Fruit fly (Drosophila melanogaster) whole organism, wandering third instar larva: ENCODE measurements around the gene Dsk.
A peak's percentile ranks its signal among the peaks of the same experiment; 100 is the strongest.

Source experiments
- Abd-B ChIP-seq: fragments of >200 bp; optimal IDR thresholded peaks from 2 replicates; lab custom pipeline; 2017; ENCODE audit warnings: missing biosample characterization, missing genetic modification characterization
- CG32264 ChIP-seq: fragments of 200-800 bp; sonication (Bioruptor generic); optimal IDR thresholded peaks from 2 replicates; lab custom pipeline; 2016; ENCODE audit warnings: missing biosample characterization, missing genetic modification characterization
- CG9705 ChIP-seq: fragments of 200-800 bp; sonication (Bioruptor generic); optimal IDR thresholded peaks from 2 replicates; lab custom pipeline; 2018; ENCODE audit warnings: missing biosample characterization, mild to moderate bottlenecking, missing genetic modification characterization
- CrebA ChIP-seq: fragments of 200-800 bp; sonication (Bioruptor generic); optimal IDR thresholded peaks from 2 replicates; lab custom pipeline; 2016; ENCODE audit warnings: missing biosample characterization, mild to moderate bottlenecking, missing genetic modification characterization, borderline replicate concordance
- Dfd ChIP-seq: fragments of >200 bp; optimal IDR thresholded peaks from 2 replicates; lab custom pipeline; 2017; ENCODE audit warnings: missing biosample characterization, missing genetic modification characterization
- Dif ChIP-seq: fragments of 200-275, 200-300 bp; sonication (Bioruptor generic); optimal IDR thresholded peaks from 2 replicates; lab custom pipeline; 2018; ENCODE audit warnings: missing biosample characterization, missing genetic modification characterization; ENCODE audit not compliant: partially characterized antibody
- GATAd ChIP-seq: sonication (Bioruptor generic); optimal IDR thresholded peaks from 2 replicates; lab custom pipeline; 2016; ENCODE audit warnings: missing biosample characterization, missing genetic modification characterization
- HLH106 ChIP-seq: fragments of 200-800 bp; optimal IDR thresholded peaks from 3 replicates; lab custom pipeline; 2019; ENCODE audit warnings: missing biosample characterization, mild to moderate bottlenecking, missing genetic modification characterization, moderate library complexity
- Hnf4 ChIP-seq: fragments of 200-800 bp; sonication (Bioruptor generic); optimal IDR thresholded peaks from 2 replicates; lab custom pipeline; 2016; ENCODE audit warnings: missing biosample characterization, mild to moderate bottlenecking, missing genetic modification characterization
- Hr78 ChIP-seq: fragments of >200 bp; optimal IDR thresholded peaks from 2 replicates; lab custom pipeline; 2017; ENCODE audit warnings: missing biosample characterization, missing genetic modification characterization
- Hr83 ChIP-seq: fragments of 200-300 bp; sonication (Bioruptor generic); optimal IDR thresholded peaks from 2 replicates; lab custom pipeline; 2016; ENCODE audit warnings: missing biosample characterization, mild to moderate bottlenecking, missing genetic modification characterization, moderate library complexity; ENCODE audit not compliant: poor library complexity, severe bottlenecking
- Jra ChIP-seq: sonication (Bioruptor generic); optimal IDR thresholded peaks from 2 replicates; lab custom pipeline; 2016; ENCODE audit warnings: missing biosample characterization, missing genetic modification characterization
- Mio ChIP-seq: sonication (Bioruptor generic); optimal IDR thresholded peaks from 2 replicates; lab custom pipeline; 2016; ENCODE audit warnings: missing biosample characterization, missing genetic modification characterization
- Myc ChIP-seq: fragments of >200 bp; optimal IDR thresholded peaks from 2 replicates; lab custom pipeline; 2017
- N ChIP-seq: fragments of >200 bp; optimal IDR thresholded peaks from 2 replicates; lab custom pipeline; 2018; ENCODE audit warnings: missing biosample characterization, missing external identifiers, missing genetic modification characterization
- OdsH ChIP-seq: fragments of 200-800 bp; sonication (Bioruptor generic); optimal IDR thresholded peaks from 2 replicates; lab custom pipeline; 2016; ENCODE audit warnings: missing biosample characterization, mild to moderate bottlenecking, missing genetic modification characterization
- Rel ChIP-seq, 2 experiments: fragments of 200-800 bp; sonication (Bioruptor generic) in 1 of 2; optimal IDR thresholded peaks; 2 replicates in 1 of 2; 3 replicates in 1 of 2; lab custom pipeline; 2016 to 2019; ENCODE audit warnings: mild to moderate bottlenecking in 2 of 2, missing biosample characterization in 2 of 2, missing genetic modification characterization in 2 of 2, moderate library complexity in 1 of 2
- Sp1 ChIP-seq: fragments of 200-800 bp; sonication (Bioruptor generic); optimal IDR thresholded peaks from 3 replicates; lab custom pipeline; 2019; ENCODE audit warnings: missing biosample characterization, mild to moderate bottlenecking, missing genetic modification characterization, moderate library complexity
- Vsx2 ChIP-seq: fragments of 200-300, 225-300 bp; sonication (Bioruptor generic); optimal IDR thresholded peaks from 2 replicates; lab custom pipeline; 2018; ENCODE audit warnings: missing biosample characterization, missing genetic modification characterization; ENCODE audit not compliant: partially characterized antibody
- br ChIP-seq: fragments of 200-800 bp; sonication (Bioruptor generic); optimal IDR thresholded peaks from 2 replicates; lab custom pipeline; 2016; ENCODE audit warnings: missing biosample characterization, missing genetic modification characterization
- brk ChIP-seq: fragments of 200-800 bp; sonication (Bioruptor generic); optimal IDR thresholded peaks from 2 replicates; lab custom pipeline; 2016; ENCODE audit warnings: missing biosample characterization, mild to moderate bottlenecking, missing genetic modification characterization
- dl ChIP-seq, 2 experiments: fragments of 175-275, 200-275 bp in 1 of 2; fragments of 200-275 bp in 1 of 2; sonication (Bioruptor generic); optimal IDR thresholded peaks; lab custom pipeline; 2018; ENCODE audit warnings: mild to moderate bottlenecking in 2 of 2, missing biosample characterization in 2 of 2, missing genetic modification characterization in 2 of 2, moderate library complexity in 2 of 2; ENCODE audit not compliant: partially characterized antibody in 2 of 2, insufficient read depth in 1 of 2
- dmrt93B ChIP-seq: fragments of 200-800 bp; sonication (Bioruptor generic); optimal IDR thresholded peaks from 2 replicates; lab custom pipeline; 2018; ENCODE audit warnings: missing biosample characterization, mild to moderate bottlenecking, missing genetic modification characterization
- dsf ChIP-seq: sonication (Bioruptor generic); optimal IDR thresholded peaks from 2 replicates; lab custom pipeline; 2016; ENCODE audit warnings: missing biosample characterization, missing genetic modification characterization, borderline replicate concordance
- ey ChIP-seq: fragments of 200-800 bp; sonication (Bioruptor generic); optimal IDR thresholded peaks from 2 replicates; lab custom pipeline; 2016; ENCODE audit warnings: missing biosample characterization, missing genetic modification characterization
- foxo ChIP-seq, 2 experiments: fragments of 200-800 bp; sonication (Bioruptor generic); optimal IDR thresholded peaks; 2 replicates in 1 of 2; 3 replicates in 1 of 2; lab custom pipeline; 2016 to 2017; ENCODE audit warnings: missing biosample characterization in 2 of 2, missing genetic modification characterization in 2 of 2
- fru ChIP-seq: fragments of 200-800 bp; sonication (Bioruptor generic); optimal IDR thresholded peaks from 3 replicates; lab custom pipeline; 2016; ENCODE audit warnings: missing biosample characterization, mild to moderate bottlenecking, missing genetic modification characterization
- h ChIP-seq: fragments of 200-800 bp; sonication (Bioruptor generic); optimal IDR thresholded peaks from 3 replicates; lab custom pipeline; 2016; ENCODE audit warnings: missing biosample characterization, mild to moderate bottlenecking, missing genetic modification characterization
- jim ChIP-seq: fragments of 175-275, 200-325 bp; sonication (Bioruptor generic); optimal IDR thresholded peaks from 2 replicates; lab custom pipeline; 2016; ENCODE audit warnings: missing biosample characterization, mild to moderate bottlenecking, missing genetic modification characterization
- pan ChIP-seq: fragments of >200 bp; optimal IDR thresholded peaks from 2 replicates; lab custom pipeline; 2017
- psq ChIP-seq: fragments of 200-800 bp; sonication (Bioruptor generic); optimal IDR thresholded peaks from 3 replicates; lab custom pipeline; 2017; ENCODE audit warnings: missing biosample characterization, mild to moderate bottlenecking, missing genetic modification characterization, moderate library complexity
- rgr ChIP-seq: fragments of 200-800 bp; sonication (Bioruptor generic); optimal IDR thresholded peaks from 3 replicates; lab custom pipeline; 2016; ENCODE audit warnings: missing biosample characterization, mild to moderate bottlenecking, missing genetic modification characterization
- sage ChIP-seq: fragments of 200-800 bp; sonication (Bioruptor generic); optimal IDR thresholded peaks from 2 replicates; lab custom pipeline; 2016; ENCODE audit warnings: missing biosample characterization, mild to moderate bottlenecking, missing genetic modification characterization
- sv ChIP-seq: fragments of 200-800 bp; sonication (Bioruptor generic); optimal IDR thresholded peaks from 3 replicates; lab custom pipeline; 2016; ENCODE audit warnings: missing biosample characterization, missing genetic modification characterization
- tai ChIP-seq: sonication (Bioruptor generic); optimal IDR thresholded peaks from 2 replicates; lab custom pipeline; 2016; ENCODE audit warnings: missing biosample characterization, missing genetic modification characterization
- usp ChIP-seq: fragments of >200 bp; optimal IDR thresholded peaks from 2 replicates; lab custom pipeline; 2017; ENCODE audit warnings: missing biosample characterization, missing genetic modification characterization
- woc ChIP-seq: sonication (Bioruptor generic); optimal IDR thresholded peaks from 2 replicates; lab custom pipeline; 2016; ENCODE audit warnings: missing biosample characterization, mild to moderate bottlenecking, missing genetic modification characterization

The Dsk gene

DNA sequence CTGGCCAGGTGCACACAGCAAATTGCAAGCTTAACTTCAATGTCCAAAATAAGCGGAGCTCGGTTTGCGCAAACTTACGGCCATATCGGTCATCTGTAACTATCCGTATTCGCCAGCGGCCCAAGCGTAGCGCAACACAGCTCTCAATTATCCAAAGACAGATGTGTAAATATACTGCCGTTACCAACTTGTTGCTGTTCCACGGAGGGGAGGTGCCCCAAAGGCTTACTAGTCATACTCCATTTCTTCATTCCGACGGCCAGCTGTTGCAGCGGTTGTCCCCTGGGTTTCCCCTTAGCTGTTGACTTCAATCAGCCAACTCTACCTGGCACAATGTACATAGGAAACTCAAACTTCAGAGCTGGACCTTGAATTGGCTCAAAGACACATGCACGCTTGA is 30.0 kb upstream of the Dsk start, which contains the start of gene CG31516:
TSS of gene CG31516 (minus strand) at position 101 of the 400 bp plus-strand sequence.
- TF ChIP-seq Rel (GFP tag; optimal IDR thresholded peaks at IDR 0.05; lab: Kevin White, UChicago) (no peak), Rel (tag; optimal IDR thresholded peaks at IDR 0.05; lab: Kevin White, UChicago) (peak; percentile 83), dsf (GFP tag; lab: Kevin White, UChicago) (no peak)
- TF ChIP-seq, all 38 proteins: peak for 1

DNA sequence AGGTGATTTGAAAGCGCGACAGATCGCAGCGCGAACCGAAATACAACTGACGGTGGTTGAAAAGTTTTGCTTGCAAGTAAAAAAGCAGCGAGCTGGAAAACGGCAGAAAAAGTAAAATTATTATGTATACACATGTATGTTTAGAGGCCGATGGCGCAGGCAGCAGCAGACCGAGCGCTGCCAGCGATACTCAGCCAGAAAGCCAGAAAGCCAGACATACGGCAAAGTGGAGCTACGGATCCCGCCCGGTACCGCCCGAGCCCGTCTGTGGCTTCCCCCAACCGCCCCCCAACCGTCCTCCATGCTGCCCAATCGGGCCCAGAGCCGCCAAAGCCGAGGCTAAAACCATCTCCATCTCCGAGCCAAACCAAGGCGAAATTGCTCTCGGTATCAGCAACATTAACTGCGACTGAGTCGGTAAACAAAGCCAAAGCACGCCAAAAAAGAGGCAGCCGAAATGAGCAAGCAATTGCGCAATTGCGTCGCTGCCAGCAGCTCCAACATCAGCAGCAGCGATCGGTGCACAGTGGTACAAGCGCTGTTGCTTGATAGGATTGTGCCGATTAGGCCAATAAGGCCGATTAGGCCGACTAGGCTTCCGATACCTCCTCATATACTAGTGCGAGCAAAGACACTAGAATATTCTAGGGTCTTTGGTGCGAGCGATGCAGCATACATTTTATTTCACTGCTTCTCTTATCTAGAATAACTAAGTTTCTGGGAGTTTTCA is 25.4 kb upstream of the Dsk start, which contains the start of gene CG14636:
TSS of gene CG14636 (minus strand) at position 51 of the 730 bp plus-strand sequence.
- TF ChIP-seq fru (GFP tag; lab: Kevin White, UChicago) (peak; percentile 63), usp (no peak), Dfd (peak; percentile 81), ey (peak; percentile 68), jim (no peak), sv (peak; percentile 58), Rel (GFP tag; optimal IDR thresholded peaks at IDR 0.05; lab: Kevin White, UChicago) (no peak), Rel (tag; optimal IDR thresholded peaks at IDR 0.05; lab: Kevin White, UChicago) (peak; percentile 16), Sp1 (GFP tag; lab: Kevin White, UChicago) (peak; percentile 29), Hnf4 (peak; percentile 17), psq (GFP tag; lab: Kevin White, UChicago) (peak; percentile 27), dmrt93B (peak; percentile 31), dl (GFP tag; optimal IDR thresholded peaks at IDR 0.05; lab: Kevin White, UChicago; ENCODE audit: insufficient read depth in 1 of 2, partially characterized antibody in 2 of 2) (no peak), br (peak; percentile 61), brk (GFP tag; lab: Kevin White, UChicago) (no peak), HLH106 (tag; lab: Kevin White, UChicago) (peak; percentile 61), CG9705 (GFP tag; lab: Kevin White, UChicago) (peak; percentile 26), Abd-B (GFP tag; lab: Kevin White, UChicago) (no peak), CG32264 (peak; percentile 34), foxo (GFP tag; optimal IDR thresholded peaks at IDR 0.05; lab: Kevin White, UChicago) (peak; percentile 21 to 60), rgr (GFP tag; lab: Kevin White, UChicago) (peak; percentile 75), Hr78 (no peak), h (GFP tag; lab: Kevin White, UChicago) (peak; percentile 79), woc (GFP tag; lab: Kevin White, UChicago) (peak; percentile 55), OdsH (peak; percentile 48)
- TF ChIP-seq, all 38 proteins: peak for 18

DNA sequence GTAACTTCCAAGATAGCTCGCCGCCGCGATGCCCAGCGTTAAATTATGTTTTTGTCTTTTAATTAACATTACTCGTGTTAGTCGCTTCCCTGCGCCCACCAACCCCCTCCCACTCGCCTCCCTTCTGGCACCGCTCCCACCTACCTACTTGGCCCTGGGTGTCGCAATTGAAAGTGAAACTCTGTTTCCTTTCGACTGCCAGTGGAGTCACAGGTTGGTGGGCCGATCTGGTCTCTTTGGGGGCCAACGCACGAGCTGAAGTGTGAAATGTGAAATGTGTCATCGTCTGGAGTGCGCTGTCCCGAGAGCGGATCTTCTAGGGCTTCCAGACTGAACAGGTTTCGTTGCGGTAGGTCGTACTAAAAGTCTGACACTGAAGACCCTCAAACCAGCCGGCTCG is 24.5 kb upstream of the Dsk start:
- TF ChIP-seq rgr (GFP tag; lab: Kevin White, UChicago): no peak
- no peak for TF ChIP-seq Hr83
- TF ChIP-seq GATAd (GFP tag; lab: Kevin White, UChicago): no peak
- TF ChIP-seq brk (GFP tag; lab: Kevin White, UChicago): no peak
- no peak for TF ChIP-seq CG9705 (GFP tag; lab: Kevin White, UChicago)
- no peak for TF ChIP-seq CrebA (GFP tag; lab: Kevin White, UChicago)
- TF ChIP-seq woc (GFP tag; lab: Kevin White, UChicago): no peak
- no peak for TF ChIP-seq br
- TF ChIP-seq pan (lab: Kevin White, UChicago): no peak
- no peak for TF ChIP-seq sage (GFP tag; lab: Kevin White, UChicago)
- TF ChIP-seq foxo (GFP tag; optimal IDR thresholded peaks at IDR 0.05; lab: Kevin White, UChicago): no peak
- no peak for TF ChIP-seq Hnf4
- no peak for TF ChIP-seq dmrt93B
- TF ChIP-seq dl (GFP tag; optimal IDR thresholded peaks at IDR 0.05; lab: Kevin White, UChicago; ENCODE audit: insufficient read depth in 1 of 2, partially characterized antibody in 2 of 2): no peak
- TF ChIP-seq, all 38 proteins: peak for 0

DNA sequence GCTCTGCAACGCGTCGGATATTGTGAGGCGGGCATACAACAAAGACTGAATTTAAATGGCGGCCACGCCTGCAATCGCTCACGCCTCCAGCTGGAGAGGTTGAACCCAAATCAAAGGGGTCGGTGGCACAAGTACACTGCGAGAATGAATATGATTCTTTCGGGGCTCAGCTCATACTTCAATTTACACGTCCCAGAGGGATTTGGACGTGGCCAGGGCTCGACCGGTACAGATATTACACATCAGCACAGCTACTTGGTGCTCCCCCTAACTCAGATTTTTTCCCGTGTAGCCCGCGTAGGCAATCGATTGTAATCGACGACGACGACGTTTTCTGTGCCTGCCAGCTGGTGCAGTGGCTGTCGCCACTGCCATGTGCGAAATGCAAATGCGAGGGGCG is 24.0 kb upstream of the Dsk start:
- TF ChIP-seq Hnf4 (peak; percentile 69), dmrt93B (peak; percentile 70), Abd-B (GFP tag; lab: Kevin White, UChicago) (no peak), tai (GFP tag; lab: Kevin White, UChicago) (peak; percentile 5), Rel (GFP tag; optimal IDR thresholded peaks at IDR 0.05; lab: Kevin White, UChicago) (no peak), Rel (tag; optimal IDR thresholded peaks at IDR 0.05; lab: Kevin White, UChicago) (peak; percentile 40), Mio (GFP tag; lab: Kevin White, UChicago) (no peak), woc (GFP tag; lab: Kevin White, UChicago) (peak; percentile 65), Vsx2 (GFP tag; lab: Kevin White, UChicago) (no peak), sv (peak; percentile 52), foxo (GFP tag; optimal IDR thresholded peaks at IDR 0.05; lab: Kevin White, UChicago) (peak in 1 of 2 experiments; percentile 88), Myc (no peak), fru (GFP tag; lab: Kevin White, UChicago) (peak; percentile 87), sage (GFP tag; lab: Kevin White, UChicago) (peak; percentile 9), OdsH (peak; percentile 66), ey (peak; percentile 79), Dif (no peak), Dfd (no peak), rgr (GFP tag; lab: Kevin White, UChicago) (peak; percentile 73), Jra (GFP tag; lab: Kevin White, UChicago) (no peak), usp (no peak), jim (no peak), h (GFP tag; lab: Kevin White, UChicago) (peak; percentile 84), N (GFP tag; lab: Kevin White, UChicago) (no peak), pan (lab: Kevin White, UChicago) (no peak), GATAd (GFP tag; lab: Kevin White, UChicago) (peak; percentile 12), psq (GFP tag; lab: Kevin White, UChicago) (peak; percentile 57), Sp1 (GFP tag; lab: Kevin White, UChicago) (peak; percentile 68), br (peak; percentile 81), CG9705 (GFP tag; lab: Kevin White, UChicago) (peak; percentile 31), dl (GFP tag; optimal IDR thresholded peaks at IDR 0.05; lab: Kevin White, UChicago; ENCODE audit: insufficient read depth in 1 of 2, partially characterized antibody in 2 of 2) (no peak)
